Worm (Caenorhabditis elegans) whole organism, L4/young adult: ENCODE results near the gene nspg-12.

Source experiments
- W03F9.2 ChIP-seq: fragments of 150-350 bp; optimal IDR thresholded peaks from 2 replicates; lab custom pipeline; 2014; ENCODE audit warnings: missing biosample characterization, missing genetic modification characterization
- dao-5 ChIP-seq: sonication (generic microtip); optimal IDR thresholded peaks from 2 replicates; lab custom pipeline; 2016; ENCODE audit warnings: missing genotype, missing genetic modification characterization, moderate library complexity, missing compliant biosample characterization

- TF ChIP-seq dao-5 (tag; lab: Kevin White, UChicago) (no peak), W03F9.2 (tag; lab: Kevin White, UChicago) (no peak)
Measured at ce11 chrX:5303500-5303899, 46.4 kb downstream of the nspg-12 start, which contains the start of gene ags-3.
